Worm (Caenorhabditis elegans) whole organism, L3 larva: ENCODE results near the gene K01A11.3.

Experiments
- R02D3.7 ChIP-seq: fragments of 150-350 bp; optimal IDR thresholded peaks from 2 replicates; lab custom pipeline; 2014; ENCODE audit warnings: missing biosample characterization, missing genetic modification characterization
- ZK546.5 ChIP-seq: sonication (generic microtip); optimal IDR thresholded peaks from 2 replicates; lab custom pipeline; 2017; ENCODE audit warnings: missing biosample characterization, missing genetic modification characterization
- aly-2 ChIP-seq: fragments of 150-350 bp; optimal IDR thresholded peaks from 2 replicates; lab custom pipeline; 2014; ENCODE audit warnings: missing biosample characterization, missing genetic modification characterization
- ama-1 ChIP-seq: fragments of 150-350 bp; optimal IDR thresholded peaks from 2 replicates; lab custom pipeline; 2018
- ceh-16 ChIP-seq: sonication (generic microtip); optimal IDR thresholded peaks from 2 replicates; lab custom pipeline; 2017; ENCODE audit warnings: missing biosample characterization, missing genetic modification characterization
- ceh-82 ChIP-seq: fragments of 150-350 bp; optimal IDR thresholded peaks from 2 replicates; lab custom pipeline; 2014; ENCODE audit warnings: missing biosample characterization, missing genetic modification characterization
- daf-12 ChIP-seq: fragments of 150-350 bp; optimal IDR thresholded peaks from 2 replicates; lab custom pipeline; 2014; ENCODE audit warnings: missing biosample characterization, missing genetic modification reagents, missing genetic modification characterization
- egl-27 ChIP-seq: sonication (generic microtip); optimal IDR thresholded peaks from 4 replicates; lab custom pipeline; 2017; ENCODE audit warnings: missing biosample characterization, missing genetic modification reagents, missing genetic modification characterization
- egl-5 ChIP-seq: fragments of 150-350 bp; optimal IDR thresholded peaks from 2 replicates; lab custom pipeline; 2017; ENCODE audit warnings: missing biosample characterization, missing genetic modification reagents, missing genetic modification characterization, inconsistent platforms
- elt-1 ChIP-seq: fragments of 150-350 bp; optimal IDR thresholded peaks from 2 replicates; lab custom pipeline; 2014; ENCODE audit warnings: missing biosample characterization, missing genetic modification characterization
- elt-3 ChIP-seq, 3 experiments: fragments of 150-350 bp in 1 of 3; sonication (generic microtip) in 2 of 3; optimal IDR thresholded peaks; 2 replicates in 2 of 3; 4 replicates in 1 of 3; lab custom pipeline; 2014 to 2017; ENCODE audit warnings: missing biosample characterization in 3 of 3, missing genetic modification characterization in 3 of 3
- eor-1 ChIP-seq, 2 experiments: fragments of 150-350 bp; optimal IDR thresholded peaks; 2 replicates each; lab custom pipeline; 2014 to 2018; ENCODE audit warnings: missing biosample characterization in 2 of 2, missing genetic modification characterization in 2 of 2
- fkh-10 ChIP-seq: sonication (generic microtip); optimal IDR thresholded peaks from 2 replicates; lab custom pipeline; 2017; ENCODE audit warnings: missing biosample characterization, missing genetic modification reagents, missing genetic modification characterization
- fkh-2 ChIP-seq: fragments of 150-350 bp; optimal IDR thresholded peaks from 2 replicates; lab custom pipeline; 2014; ENCODE audit warnings: missing biosample characterization, missing genetic modification reagents, missing genetic modification characterization
- hmg-11 ChIP-seq: sonication (generic microtip); optimal IDR thresholded peaks from 2 replicates; lab custom pipeline; 2016; ENCODE audit warnings: missing genetic modification characterization, missing compliant biosample characterization
- jun-1 ChIP-seq: fragments of 150-350 bp; optimal IDR thresholded peaks from 2 replicates; lab custom pipeline; 2014; ENCODE audit warnings: missing biosample characterization, missing genetic modification reagents, missing genetic modification characterization
- lin-15B ChIP-seq: fragments of 150-350 bp; optimal IDR thresholded peaks from 2 replicates; lab custom pipeline; 2014; ENCODE audit warnings: missing biosample characterization, missing genetic modification characterization
- lin-39 ChIP-seq: fragments of 150-350 bp; optimal IDR thresholded peaks from 2 replicates; lab custom pipeline; 2018; ENCODE audit warnings: missing biosample characterization, missing genetic modification reagents, missing genetic modification characterization
- lsy-12 ChIP-seq: sonication (generic microtip); optimal IDR thresholded peaks from 2 replicates; lab custom pipeline; 2016; ENCODE audit warnings: mild to moderate bottlenecking, missing genetic modification characterization, missing compliant biosample characterization
- mml-1 ChIP-seq: fragments of 150-350 bp; sonication (generic microtip); optimal IDR thresholded peaks from 3 replicates; lab custom pipeline; 2014; ENCODE audit warnings: missing biosample characterization, missing genetic modification characterization
- nfya-1 ChIP-seq: sonication (generic microtip); optimal IDR thresholded peaks from 2 replicates; lab custom pipeline; 2017; ENCODE audit warnings: missing genetic modification characterization, mild to moderate bottlenecking, missing compliant biosample characterization, antibody characterized with exemption, moderate library complexity; ENCODE audit not compliant: insufficient read depth
- nhr-12 ChIP-seq: fragments of 150-350 bp; optimal IDR thresholded peaks from 2 replicates; lab custom pipeline; 2014; ENCODE audit warnings: missing biosample characterization, missing genetic modification characterization
- nhr-23 ChIP-seq: fragments of 150-350 bp; optimal IDR thresholded peaks from 2 replicates; lab custom pipeline; 2014; ENCODE audit warnings: missing biosample characterization, missing genetic modification reagents, missing genetic modification characterization
- nhr-237 ChIP-seq: fragments of 150-350 bp; optimal IDR thresholded peaks from 2 replicates; lab custom pipeline; 2014; ENCODE audit warnings: missing biosample characterization, missing genetic modification characterization
- nhr-25 ChIP-seq: sonication (generic microtip); optimal IDR thresholded peaks from 2 replicates; lab custom pipeline; 2017; ENCODE audit warnings: missing biosample characterization, missing genetic modification characterization
- nhr-28 ChIP-seq: fragments of 150-350 bp; optimal IDR thresholded peaks from 2 replicates; lab custom pipeline; 2014; ENCODE audit warnings: missing biosample characterization, missing genetic modification characterization
- nhr-67 ChIP-seq: fragments of 150-350 bp; optimal IDR thresholded peaks from 2 replicates; lab custom pipeline; 2014; ENCODE audit warnings: missing biosample characterization, missing genetic modification characterization
- nhr-76 ChIP-seq: fragments of 150-350 bp; sonication (generic microtip); optimal IDR thresholded peaks from 5 replicates; lab custom pipeline; 2014; ENCODE audit warnings: missing biosample characterization, missing genetic modification characterization
- nhr-77 ChIP-seq: fragments of 150-350 bp; optimal IDR thresholded peaks from 2 replicates; lab custom pipeline; 2014; ENCODE audit warnings: missing biosample characterization, missing genetic modification characterization
- pha-4 ChIP-seq: fragments of 150-350 bp; optimal IDR thresholded peaks from 2 replicates; lab custom pipeline; 2014; ENCODE audit warnings: missing biosample characterization, missing genetic modification reagents, missing genetic modification characterization
- pqm-1 ChIP-seq: fragments of 150-350 bp; optimal IDR thresholded peaks from 2 replicates; lab custom pipeline; 2017; ENCODE audit warnings: missing biosample characterization, missing genetic modification characterization, inconsistent platforms
- sea-2 ChIP-seq: fragments of 150-350 bp; sonication (generic microtip); optimal IDR thresholded peaks from 4 replicates; lab custom pipeline; 2014; ENCODE audit warnings: missing biosample characterization, missing genetic modification reagents, missing genetic modification characterization
- skn-1 ChIP-seq: fragments of 150-350 bp; optimal IDR thresholded peaks from 2 replicates; lab custom pipeline; 2014; ENCODE audit warnings: missing biosample characterization, missing genetic modification characterization
- snpc-4 ChIP-seq: fragments of 150-350 bp; optimal IDR thresholded peaks from 2 replicates; lab custom pipeline; 2014; ENCODE audit warnings: missing biosample characterization, missing genetic modification characterization
- tbx-2 ChIP-seq: sonication (generic microtip); optimal IDR thresholded peaks from 2 replicates; lab custom pipeline; 2016; ENCODE audit warnings: mild to moderate bottlenecking, missing genetic modification characterization, missing compliant biosample characterization
- unc-62 ChIP-seq: fragments of 150-350 bp; sonication (generic microtip); optimal IDR thresholded peaks from 4 replicates; lab custom pipeline; 2014; ENCODE audit warnings: missing biosample characterization, missing genetic modification reagents, missing genetic modification characterization
- zag-1 ChIP-seq: fragments of 150-350 bp; optimal IDR thresholded peaks from 2 replicates; lab custom pipeline; 2014; ENCODE audit warnings: missing biosample characterization, missing genetic modification characterization
- ztf-11 ChIP-seq: fragments of 150-350 bp; optimal IDR thresholded peaks from 2 replicates; lab custom pipeline; 2014; ENCODE audit warnings: missing biosample characterization, missing genetic modification characterization

Gene K01A11.3

ce11 chrIII:3418906-3419305 is 33.5 kb downstream of the K01A11.3 start:
- no peak for TF ChIP-seq fkh-10 (GFP tag; lab: Kevin White, UChicago)
- TF ChIP-seq pqm-1 (tag; lab: Kevin White, UChicago), result no peak
- peak; percentile 97 for TF ChIP-seq nfya-1 (tag; lab: Kevin White, UChicago)
- no peak for TF ChIP-seq aly-2 (tag; lab: Kevin White, UChicago)
- TF ChIP-seq nhr-76, result no peak
- TF ChIP-seq jun-1, result no peak
- no peak for TF ChIP-seq egl-27 (tag; lab: Kevin White, UChicago)
- no peak for TF ChIP-seq lin-15B (tag; lab: Kevin White, UChicago)
- TF ChIP-seq, all 47 proteins: peak for 1

ce11 chrIII:3417453-3417852 is 35.0 kb downstream of the K01A11.3 start:
- TF ChIP-seq tbx-2 (no peak), nfya-1 (tag; lab: Kevin White, UChicago) (peak; percentile 87)

ce11 chrIII:3414412-3414811 is 38.0 kb downstream of the K01A11.3 start:
- TF ChIP-seq nhr-25 (tag; lab: Kevin White, UChicago) (no peak), ama-1 (lab: Kevin White, UChicago) (no peak), nhr-76 (no peak), ZK546.5 (tag; lab: Kevin White, UChicago) (no peak), pqm-1 (tag; lab: Kevin White, UChicago) (no peak), lin-39 (tag; lab: Kevin White, UChicago) (no peak), daf-12 (no peak), pha-4 (tag; lab: Kevin White, UChicago) (no peak)
- TF ChIP-seq, all 47 proteins: peak for 0

- TF ChIP-seq nhr-23 (no peak), nfya-1 (tag; lab: Kevin White, UChicago) (no peak), egl-5 (tag; lab: Kevin White, UChicago) (no peak), eor-1 (tag; optimal IDR thresholded peaks at IDR 0.05; lab: Kevin White, UChicago) (no peak), skn-1 (tag; lab: Kevin White, UChicago) (no peak), ceh-82 (tag; lab: Kevin White, UChicago) (no peak), mml-1 (tag; lab: Kevin White, UChicago) (no peak), nhr-67 (no peak), daf-12 (no peak), unc-62 (GFP tag; lab: Kevin White, UChicago) (no peak), ceh-16 (tag; lab: Kevin White, UChicago) (no peak), nhr-77 (tag; lab: Kevin White, UChicago) (no peak), lsy-12 (no peak), egl-27 (tag; lab: Kevin White, UChicago) (no peak), snpc-4 (no peak), zag-1 (tag; lab: Kevin White, UChicago) (no peak), elt-1 (tag; lab: Kevin White, UChicago) (no peak), fkh-2 (no peak), pha-4 (tag; lab: Kevin White, UChicago) (no peak)
- TF ChIP-seq, all 47 proteins: peak for 0
These were observed 39.0 kb downstream of the K01A11.3 start for ce11 chrIII:3413437-3413836.

ce11 chrIII:3405535-3405934 is 46.9 kb downstream of the K01A11.3 start, which contains the start of gene golg-4:
golg-4 (plus strand) TSS chrIII:3405568.
- TF ChIP-seq sea-2, result no peak
- TF ChIP-seq ama-1 (lab: Kevin White, UChicago), result peak; percentile 54

DNA sequence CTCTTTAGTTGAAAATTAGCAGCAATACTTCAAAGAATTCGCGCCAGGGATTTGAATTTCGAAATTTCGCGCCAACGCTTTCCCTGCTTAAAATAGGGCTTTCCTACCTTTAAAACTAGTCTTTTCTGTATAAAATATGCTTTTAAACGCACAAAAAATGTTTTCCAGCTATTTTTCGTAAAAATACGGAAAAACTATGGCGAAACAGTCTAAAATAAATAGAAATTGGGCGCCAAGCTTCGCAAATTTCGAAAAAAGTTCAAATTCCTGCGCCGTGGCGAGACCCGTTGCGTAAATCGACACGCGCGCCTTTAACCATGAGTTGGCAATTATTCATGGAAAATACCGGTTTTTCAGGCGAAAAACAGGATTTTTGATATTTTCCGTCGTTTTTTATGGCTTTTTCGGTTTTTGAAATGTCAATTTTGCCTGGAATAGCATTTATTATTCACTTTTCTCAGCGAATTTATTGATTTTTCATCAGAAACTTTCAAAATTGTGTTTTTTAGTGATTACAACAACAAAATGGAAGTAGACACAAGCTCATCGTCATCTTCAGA is 48.0 kb downstream of the K01A11.3 start, which contains the start of the genes npp-9 and F59A2.5:
Gene npp-9, minus strand, starts transcription at position 126 of the 560 bp plus-strand sequence.
Gene F59A2.5, plus strand, starts transcription at position 510 of the 560 bp plus-strand sequence.
- TF ChIP-seq ZK546.5 (tag; lab: Kevin White, UChicago) (no peak), hmg-11 (tag; lab: Kevin White, UChicago) (peak; percentile 33), aly-2 (tag; lab: Kevin White, UChicago) (no peak), lin-15B (tag; lab: Kevin White, UChicago) (peak; percentile 73), nhr-237 (tag; lab: Kevin White, UChicago) (no peak), ztf-11 (tag; lab: Kevin White, UChicago) (no peak), nhr-25 (tag; lab: Kevin White, UChicago) (peak; percentile 40), nhr-12 (no peak), tbx-2 (no peak), eor-1 (tag; optimal IDR thresholded peaks at IDR 0.05; lab: Kevin White, UChicago) (no peak), lin-39 (tag; lab: Kevin White, UChicago) (peak; percentile 53), nhr-77 (tag; lab: Kevin White, UChicago) (no peak), elt-3 (tag; optimal IDR thresholded peaks at IDR 0.05; lab: Kevin White, UChicago) (peak in 1 of 3 experiments; percentile 7), R02D3.7 (peak; percentile 95), zag-1 (tag; lab: Kevin White, UChicago) (no peak), elt-1 (tag; lab: Kevin White, UChicago) (no peak), daf-12 (no peak), pha-4 (tag; lab: Kevin White, UChicago) (peak; percentile 77), pqm-1 (tag; lab: Kevin White, UChicago) (peak; percentile 2), sea-2 (no peak), nfya-1 (tag; lab: Kevin White, UChicago) (peak; percentile 80), nhr-23 (peak; percentile 48), nhr-28 (tag; lab: Kevin White, UChicago) (no peak)
